Worm (Caenorhabditis elegans) whole organism, late embryonic: ENCODE data around the gene nspb-4.

Experiments used
- C38D4.7 ChIP-seq: fragments of 200-800 bp; sonication (Bioruptor generic); optimal IDR thresholded peaks from 2 replicates; lab custom pipeline; 2018; ENCODE audit warnings: mild to moderate bottlenecking, missing genetic modification characterization, moderate library complexity, missing compliant biosample characterization
- ahr-1 ChIP-seq: sonication (generic microtip); optimal IDR thresholded peaks from 2 replicates; lab custom pipeline; 2016; ENCODE audit warnings: missing genetic modification characterization, missing compliant biosample characterization
- nhr-11 ChIP-seq: fragments of 150-350 bp; optimal IDR thresholded peaks from 2 replicates; lab custom pipeline; 2014; ENCODE audit warnings: missing biosample characterization, missing genetic modification characterization
- pha-4 ChIP-seq: fragments of 150-350 bp; optimal IDR thresholded peaks from 2 replicates; lab custom pipeline; 2018; ENCODE audit warnings: missing biosample characterization, missing genetic modification reagents, missing genetic modification characterization

DNA sequence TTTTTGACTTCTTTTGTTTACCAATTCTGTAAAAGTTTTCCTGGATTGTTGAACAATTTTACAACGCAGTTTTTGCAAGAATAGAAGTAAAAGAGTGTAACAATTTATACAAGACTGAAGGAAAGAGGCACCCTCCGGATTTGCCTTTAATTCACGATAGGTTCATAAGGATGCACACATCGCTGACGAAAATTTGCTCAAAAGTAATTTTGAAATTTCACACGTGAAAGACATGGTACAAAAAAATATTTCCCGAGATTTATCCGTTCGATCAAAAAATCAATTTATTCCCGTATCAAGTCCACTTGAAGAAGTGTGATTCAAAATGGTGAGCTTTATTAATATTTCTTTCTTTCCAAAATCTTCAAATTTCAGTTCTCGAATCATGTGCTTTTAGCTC is 20.1 kb upstream of the nspb-4 start, which contains the start of gene C43G2.3:
- TF ChIP-seq nhr-11 (tag; lab: Kevin White, UChicago) (no peak), pha-4 (tag; lab: Kevin White, UChicago) (no peak), C38D4.7 (GFP tag; lab: Kevin White, UChicago) (no peak), ahr-1 (no peak)
